Fruit fly (Drosophila melanogaster): ENCODE measurements around the gene CG11162.

DNA sequence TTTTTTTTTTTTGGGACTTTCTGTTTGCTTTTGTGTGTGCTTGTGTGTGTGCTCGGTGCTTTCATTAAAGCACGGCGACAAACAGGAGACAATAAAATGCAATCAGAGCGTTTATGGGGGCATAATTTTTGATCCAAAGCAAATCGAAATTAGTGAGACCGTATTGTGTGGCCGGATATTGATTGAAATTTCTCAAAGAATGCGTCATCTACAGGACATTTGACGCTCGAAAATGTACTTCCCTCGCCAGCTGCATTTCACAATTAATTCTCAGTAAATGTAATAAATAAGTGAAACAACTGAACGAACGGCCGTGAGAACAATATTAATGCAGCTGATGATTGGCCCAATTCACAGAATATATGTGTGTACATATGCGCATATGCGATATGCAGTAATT lies 47.3 kb upstream of the CG11162 start:
- TF ChIP-seq mirr (GFP tag; optimal IDR thresholded peaks at IDR 0.05) (no peak), vfl (GFP tag; optimal IDR thresholded peaks at IDR 0.05) (no peak)
